Worm (Caenorhabditis elegans): Measurements from ENCODE around the gene mig-39.

- TF ChIP-seq alr-1 (tag; optimal IDR thresholded peaks at IDR 0.05) (no peak), nhr-12 (tag; optimal IDR thresholded peaks at IDR 0.05) (no peak), mdl-1 (tag; optimal IDR thresholded peaks at IDR 0.05) (no peak), egl-27 (tag; optimal IDR thresholded peaks at IDR 0.05) (no peak), Y55F3AM.14 (GFP tag; optimal IDR thresholded peaks at IDR 0.05) (no peak), skn-1 (tag; optimal IDR thresholded peaks at IDR 0.05) (no peak), sma-3 (GFP tag; optimal IDR thresholded peaks at IDR 0.05) (no peak), nhr-25 (tag; optimal IDR thresholded peaks at IDR 0.05) (no peak), unc-39 (tag; optimal IDR thresholded peaks at IDR 0.05) (no peak), unc-62 (GFP tag; optimal IDR thresholded peaks at IDR 0.05) (no peak), R02D3.7 (tag; optimal IDR thresholded peaks at IDR 0.05) (no peak), ztf-11 (tag; optimal IDR thresholded peaks at IDR 0.05) (no peak), elt-3 (tag; optimal IDR thresholded peaks at IDR 0.05) (no peak)
Observed at ce11 chrIII:8446061-8446460, 20.8 kb upstream of the mig-39 start.

Data from whole organism, L2 larva.